Worm (Caenorhabditis elegans) whole organism, L4 larva: ENCODE results near the gene tost-1.

ENCODE experiments used
- F10B5.3 ChIP-seq: sonication (generic microtip); optimal IDR thresholded peaks from 2 replicates; lab custom pipeline; 2016; ENCODE audit warnings: mild to moderate bottlenecking, missing genetic modification characterization, missing compliant biosample characterization
- F44E2.7 ChIP-seq: fragments of 200-800 bp; sonication (Bioruptor generic); IDR thresholded peaks from 2 replicates; pipeline ENCODE4 v2.1.2; 2022; ENCODE audit warnings: missing genetic modification characterization, missing compliant biosample characterization
- Y105C5A.15 ChIP-seq: fragments of 200-800 bp; sonication (Bioruptor generic); IDR thresholded peaks from 2 replicates; pipeline ENCODE4 v1.3.6; 2022; ENCODE audit warnings: missing genetic modification characterization, missing compliant biosample characterization
- ZK546.5 ChIP-seq, 2 experiments: sonication (generic microtip); optimal IDR thresholded peaks; 2 replicates each; lab custom pipeline; 2017; ENCODE audit warnings: missing biosample characterization in 2 of 2, missing genetic modification characterization in 2 of 2
- aly-2 ChIP-seq: sonication (generic microtip); optimal IDR thresholded peaks from 2 replicates; lab custom pipeline; 2018; ENCODE audit warnings: missing biosample characterization, missing genetic modification characterization
- ceh-28 ChIP-seq: fragments of 150-350 bp; optimal IDR thresholded peaks from 2 replicates; lab custom pipeline; 2014; ENCODE audit warnings: missing biosample characterization, missing genetic modification reagents, missing genetic modification characterization
- ceh-62 ChIP-seq: sonication (generic microtip); optimal IDR thresholded peaks from 2 replicates; lab custom pipeline; 2017; ENCODE audit warnings: missing biosample characterization, missing genetic modification characterization
- cey-2 ChIP-seq: sonication (generic microtip); optimal IDR thresholded peaks from 3 replicates; lab custom pipeline; 2017; ENCODE audit warnings: missing genetic modification characterization, mild to moderate bottlenecking, missing compliant biosample characterization, antibody characterized with exemption, borderline replicate concordance; ENCODE audit not compliant: insufficient read depth
- daf-12 ChIP-seq: fragments of 150-350 bp; optimal IDR thresholded peaks from 2 replicates; lab custom pipeline; 2014; ENCODE audit warnings: missing biosample characterization, missing genetic modification reagents, missing genetic modification characterization
- daf-16 ChIP-seq, 3 experiments: sonication (generic microtip); optimal IDR thresholded peaks; 2 replicates each; lab custom pipeline; 2016 to 2017; ENCODE audit warnings: missing genetic modification characterization in 3 of 3, missing genetic modification reagents in 3 of 3, mild to moderate bottlenecking in 2 of 3, missing compliant biosample characterization in 2 of 3, missing biosample characterization in 1 of 3, moderate library complexity in 1 of 3
- dmd-6 ChIP-seq: fragments of 200-800 bp; sonication (Bioruptor generic); IDR thresholded peaks from 2 replicates; pipeline ENCODE4 v1.3.6; 2022; ENCODE audit warnings: missing genetic modification reagents, missing genetic modification characterization, missing compliant biosample characterization
- duxl-1 ChIP-seq: sonication (generic microtip); optimal IDR thresholded peaks from 2 replicates; lab custom pipeline; 2016; ENCODE audit warnings: mild to moderate bottlenecking, missing genetic modification characterization, moderate library complexity, missing compliant biosample characterization; ENCODE audit not compliant: poor library complexity
- dve-1 ChIP-seq: sonication (generic microtip); optimal IDR thresholded peaks from 2 replicates; lab custom pipeline; 2017; ENCODE audit warnings: antibody characterized with exemption, mild to moderate bottlenecking, missing genetic modification characterization, missing compliant biosample characterization; ENCODE audit not compliant: insufficient read depth
- fos-1 ChIP-seq: fragments of 150-350 bp; optimal IDR thresholded peaks from 2 replicates; lab custom pipeline; 2014; ENCODE audit warnings: missing biosample characterization, missing genetic modification characterization
- hlh-11 ChIP-seq: fragments of 200-800 bp; sonication (Bioruptor generic); optimal IDR thresholded peaks from 2 replicates; lab custom pipeline; 2018; ENCODE audit warnings: mild to moderate bottlenecking, missing genetic modification characterization, missing compliant biosample characterization
- hmg-1.1 ChIP-seq: fragments of 200-800 bp; sonication (Bioruptor generic); IDR thresholded peaks from 2 replicates; pipeline ENCODE4 v1.3.6; 2022; ENCODE audit warnings: missing genetic modification reagents, missing genetic modification characterization, missing compliant biosample characterization
- lin-15B ChIP-seq: fragments of 150-350 bp; sonication (generic microtip); optimal IDR thresholded peaks from 3 replicates; lab custom pipeline; 2014; ENCODE audit warnings: missing biosample characterization, missing genetic modification characterization
- lin-38 ChIP-seq: fragments of 200-800 bp; sonication (Bioruptor generic); IDR thresholded peaks from 2 replicates; pipeline ENCODE4 v1.3.6; 2022; ENCODE audit warnings: missing genetic modification reagents, missing genetic modification characterization, missing compliant biosample characterization
- mes-2 ChIP-seq: sonication (generic microtip); optimal IDR thresholded peaks from 2 replicates; lab custom pipeline; 2016; ENCODE audit warnings: missing genotype, mild to moderate bottlenecking, missing genetic modification characterization, missing compliant biosample characterization; ENCODE audit not compliant: poor library complexity, severe bottlenecking
- nhr-25 ChIP-seq: sonication (generic microtip); optimal IDR thresholded peaks from 2 replicates; lab custom pipeline; 2017; ENCODE audit warnings: missing genetic modification characterization, mild to moderate bottlenecking, missing compliant biosample characterization, antibody characterized with exemption, moderate library complexity, borderline replicate concordance; ENCODE audit not compliant: insufficient read depth
- nhr-28 ChIP-seq: fragments of 150-350 bp; optimal IDR thresholded peaks from 2 replicates; lab custom pipeline; 2014; ENCODE audit warnings: missing biosample characterization, missing genetic modification characterization
- nhr-41 ChIP-seq: fragments of 200-800 bp; sonication (Bioruptor generic); IDR thresholded peaks from 2 replicates; pipeline ENCODE4 v1.3.6; 2022; ENCODE audit warnings: missing genetic modification reagents, missing genetic modification characterization, missing compliant biosample characterization
- nhr-76 ChIP-seq: fragments of 150-350 bp; optimal IDR thresholded peaks from 2 replicates; lab custom pipeline; 2014; ENCODE audit warnings: missing biosample characterization, missing genetic modification characterization
- nhr-77 ChIP-seq: fragments of 150-350 bp; optimal IDR thresholded peaks from 2 replicates; lab custom pipeline; 2014; ENCODE audit warnings: missing biosample characterization, missing genetic modification characterization
- pha-4 ChIP-seq, 2 experiments: fragments of 150-350 bp in 1 of 2; fragments of 200-800 bp in 1 of 2; sonication (Bioruptor generic) in 1 of 2; IDR thresholded peaks in 1 of 2; optimal IDR thresholded peaks in 1 of 2; 2 replicates each; pipeline versions ENCODE4 v1.3.6 to Lab custom; 2014 to 2022; ENCODE audit warnings: missing genetic modification characterization in 2 of 2, missing genetic modification reagents in 2 of 2, missing biosample characterization in 1 of 2, missing compliant biosample characterization in 1 of 2
- pqm-1 ChIP-seq: sonication (generic microtip); optimal IDR thresholded peaks from 2 replicates; lab custom pipeline; 2017; ENCODE audit warnings: missing biosample characterization, missing genetic modification characterization
- set-16 ChIP-seq: fragments of 200-800 bp; sonication (Bioruptor generic); IDR thresholded peaks from 2 replicates; pipeline ENCODE4 v1.3.6; 2022; ENCODE audit warnings: missing genetic modification reagents, missing genetic modification characterization, missing compliant biosample characterization
- unc-62 ChIP-seq, 3 experiments: fragments of 150-350 bp in 1 of 3; sonication (generic microtip); optimal IDR thresholded peaks in 2 of 3; peaks in 1 of 3; 1 replicate in 1 of 3; 2 replicates in 2 of 3; lab custom pipeline; 2014 to 2017; ENCODE audit warnings: missing biosample characterization in 3 of 3, missing genetic modification characterization in 3 of 3, missing genetic modification reagents in 3 of 3, missing genotype in 1 of 3
- vab-7 ChIP-seq: fragments of 200-800 bp; sonication (Bioruptor generic); IDR thresholded peaks from 2 replicates; pipeline ENCODE4 v1.3.6; 2022; ENCODE audit warnings: missing genetic modification reagents, missing genetic modification characterization, missing compliant biosample characterization
- zfp-2 ChIP-seq: sonication (generic microtip); optimal IDR thresholded peaks from 2 replicates; lab custom pipeline; 2016; ENCODE audit warnings: mild to moderate bottlenecking, missing genetic modification characterization, missing compliant biosample characterization
- ztf-7 ChIP-seq: fragments of 150-350 bp; optimal IDR thresholded peaks from 2 replicates; lab custom pipeline; 2014; ENCODE audit warnings: missing biosample characterization, missing genetic modification characterization

Gene tost-1

DNA sequence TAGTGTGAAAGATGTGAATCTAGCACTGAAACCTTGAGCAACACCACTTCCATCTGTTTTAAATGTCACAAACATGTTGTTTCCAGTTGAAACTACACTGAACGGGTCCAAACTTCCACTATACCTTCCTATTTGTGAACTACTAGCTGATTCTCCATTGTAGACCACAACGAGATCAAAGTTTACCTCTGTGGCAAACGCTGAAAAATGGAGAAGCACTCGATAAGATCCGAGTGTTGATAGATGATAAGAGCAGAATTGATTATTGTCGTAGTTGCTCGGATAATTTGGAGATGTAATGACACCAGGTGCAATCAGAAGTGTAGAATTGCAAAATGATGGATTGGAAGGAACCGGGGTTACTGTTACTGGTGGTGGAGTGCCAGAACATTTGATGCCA, 3.8 kb upstream of the tost-1 start:
- no peak for TF ChIP-seq daf-16 (GFP tag; optimal IDR thresholded peaks at IDR 0.05; lab: Kevin White, UChicago)
- TF ChIP-seq daf-16 (tag; optimal IDR thresholded peaks at IDR 0.05; lab: Kevin White, UChicago): peak; percentile 22
- TF ChIP-seq F44E2.7: no peak
- peak; percentile 38 for TF ChIP-seq pqm-1 (tag; lab: Kevin White, UChicago)
- 0 out of 2 replicates have a peak, but pooled peaks have one; percentile 17 for TF ChIP-seq dmd-6 (GFP tag; lab: Robert Waterston, UW)
- peak; percentile 12 for TF ChIP-seq hlh-11 (tag; lab: Kevin White, UChicago)
- TF ChIP-seq nhr-28 (tag; lab: Kevin White, UChicago): peak; percentile 11

- TF ChIP-seq Y105C5A.15 (GFP tag; lab: Robert Waterston, UW) (no peak), lin-15B (tag; lab: Kevin White, UChicago) (no peak), pha-4 (GFP tag; IDR thresholded peaks at IDR 0.05; lab: Robert Waterston, UW) (no peak), pha-4 (tag; optimal IDR thresholded peaks at IDR 0.05; lab: Kevin White, UChicago) (no peak), lin-38 (peak; percentile 62), ceh-28 (tag; lab: Kevin White, UChicago) (peak; percentile 38), ztf-7 (tag; lab: Kevin White, UChicago) (no peak)
Measured at ce11 chrIII:4879445-4879844, 1.3 kb upstream of the tost-1 start, which contains the start of gene C35D10.1. Gene C35D10.1 (plus strand): TSS chrIII:4879745.

ce11 chrIII:4875663-4876062, 2.4 kb downstream of the tost-1 start:
- TF ChIP-seq fos-1 (no peak), zfp-2 (no peak), aly-2 (tag; lab: Kevin White, UChicago) (no peak), mes-2 (tag; lab: Kevin White, UChicago) (no peak), unc-62 (GFP tag; optimal IDR thresholded peaks at IDR 0.05 in 1 of 2; lab: Kevin White, UChicago) (peak in 1 of 2 experiments; percentile 77), unc-62 (tag; optimal IDR thresholded peaks at IDR 0.05; lab: Kevin White, UChicago) (no peak), F10B5.3 (tag; lab: Kevin White, UChicago) (no peak), daf-16 (GFP tag; optimal IDR thresholded peaks at IDR 0.05; lab: Kevin White, UChicago) (no peak), daf-16 (tag; optimal IDR thresholded peaks at IDR 0.05; lab: Kevin White, UChicago) (no peak), hmg-1.1 (GFP tag; lab: Robert Waterston, UW) (peak; percentile 53; the same call in 1 of the 2 replicates), dve-1 (tag; lab: Kevin White, UChicago) (no peak), nhr-77 (tag; lab: Kevin White, UChicago) (no peak), nhr-76 (tag; lab: Kevin White, UChicago) (no peak), ZK546.5 (tag; optimal IDR thresholded peaks at IDR 0.05; lab: Kevin White, UChicago) (no peak), nhr-25 (tag; lab: Kevin White, UChicago) (no peak)

ce11 chrIII:4874671-4875070, 3.4 kb downstream of the tost-1 start, which contains the start of gene C35D10.12:
Gene C35D10.12 (minus strand): TSS chrIII:4874771.
- TF ChIP-seq ceh-62 (tag; lab: Kevin White, UChicago) (no peak), aly-2 (tag; lab: Kevin White, UChicago) (no peak), pha-4 (GFP tag; IDR thresholded peaks at IDR 0.05; lab: Robert Waterston, UW) (no peak), pha-4 (tag; optimal IDR thresholded peaks at IDR 0.05; lab: Kevin White, UChicago) (no peak), cey-2 (no peak), daf-12 (tag; lab: Kevin White, UChicago) (no peak), nhr-25 (tag; lab: Kevin White, UChicago) (no peak), set-16 (no peak), vab-7 (no peak), nhr-41 (no peak), ztf-7 (tag; lab: Kevin White, UChicago) (no peak), duxl-1 (tag; lab: Kevin White, UChicago) (no peak), F10B5.3 (tag; lab: Kevin White, UChicago) (no peak)
